Fruit fly (Drosophila melanogaster): Measurements from ENCODE around the gene CG6999.

The CG6999 gene

dm6 chrX:9060078-9060477 lies 28.1 kb upstream of the CG6999 start (continued):
- no peak for TF ChIP-seq CG9797 (GFP tag; optimal IDR thresholded peaks at IDR 0.05)
- no peak for TF ChIP-seq Doc3 (GFP tag; IDR thresholded peaks at IDR 0.05; ENCODE audit: partially characterized antibody)
- no peak for TF ChIP-seq amos (GFP tag; IDR thresholded peaks at IDR 0.05; ENCODE audit: partially characterized antibody)
- peak; percentile 38 for TF ChIP-seq CG1602 (GFP tag; optimal IDR thresholded peaks at IDR 0.05)
- TF ChIP-seq exex (tag; optimal IDR thresholded peaks at IDR 0.05), result no peak
- peak; percentile 60; the same call in 1 of the 2 replicates for TF ChIP-seq Xrp1 (GFP tag; IDR thresholded peaks at IDR 0.05)
- no peak for TF ChIP-seq BEAF-32 (GFP tag; optimal IDR thresholded peaks at IDR 0.05)
- TF ChIP-seq ac (GFP tag; optimal IDR thresholded peaks at IDR 0.05), result no peak
- TF ChIP-seq Pdp1 (GFP tag; optimal IDR thresholded peaks at IDR 0.05), result peak; percentile 41 to 42
- TF ChIP-seq ara (GFP tag; IDR thresholded peaks at IDR 0.05), result peak; percentile 34; the same call in 1 of the 2 replicates
- peak; percentile 66 for TF ChIP-seq CG18619 (GFP tag; optimal IDR thresholded peaks at IDR 0.05)
- TF ChIP-seq eve (GFP tag; optimal IDR thresholded peaks at IDR 0.05), result no peak
- TF ChIP-seq odd (GFP tag; optimal IDR thresholded peaks at IDR 0.05), result peak; percentile 69
- no peak for TF ChIP-seq Ravus (GFP tag; IDR thresholded peaks at IDR 0.05)
- TF ChIP-seq pnt (GFP tag; optimal IDR thresholded peaks at IDR 0.05), result peak; percentile 48
- peak; percentile 53 for TF ChIP-seq CG6254 (GFP tag; optimal IDR thresholded peaks at IDR 0.05)
- no peak for TF ChIP-seq disco-r (GFP tag; optimal IDR thresholded peaks at IDR 0.05)
- peak; percentile 77 to 86 for TF ChIP-seq bsh (GFP tag; optimal IDR thresholded peaks at IDR 0.05)
- TF ChIP-seq sqz (GFP tag; optimal IDR thresholded peaks at IDR 0.05), result peak; percentile 29
- TF ChIP-seq CG14965 (GFP tag; optimal IDR thresholded peaks at IDR 0.05; ENCODE audit: borderline replicate concordance), result no peak
- TF ChIP-seq CG30020 (tag; optimal IDR thresholded peaks at IDR 0.05), result no peak
- no peak for TF ChIP-seq pzg (GFP tag; optimal IDR thresholded peaks at IDR 0.05)
- TF ChIP-seq TFAM (GFP tag; optimal IDR thresholded peaks at IDR 0.05), result no peak
- TF ChIP-seq CHES-1-like (GFP tag; optimal IDR thresholded peaks at IDR 0.05), result peak; percentile 6
- TF ChIP-seq Ets65A (GFP tag), result peak; percentile 87
- peak; percentile 61 for TF ChIP-seq CG6813 (GFP tag; optimal IDR thresholded peaks at IDR 0.05)
- TF ChIP-seq ash1 (GFP tag; optimal IDR thresholded peaks at IDR 0.05), result no peak
- no peak for TF ChIP-seq fu2 (GFP tag; optimal IDR thresholded peaks at IDR 0.05)
- peak; percentile 64 for TF ChIP-seq CG4424 (GFP tag; optimal IDR thresholded peaks at IDR 0.05)
- TF ChIP-seq Kr (GFP tag; optimal IDR thresholded peaks at IDR 0.05), result no peak
- no peak for TF ChIP-seq p53 (GFP tag; optimal IDR thresholded peaks at IDR 0.05)
- TF ChIP-seq Hmr (GFP tag; optimal IDR thresholded peaks at IDR 0.05), result peak; percentile 74
- peak; percentile 66 for TF ChIP-seq CG10267 (tag; optimal IDR thresholded peaks at IDR 0.05)
- peak; percentile 28 for TF ChIP-seq CG31365 (tag; optimal IDR thresholded peaks at IDR 0.05)
- peak; percentile 78 for TF ChIP-seq Meics (GFP tag; optimal IDR thresholded peaks at IDR 0.05)
- TF ChIP-seq MESR4 (GFP tag; optimal IDR thresholded peaks at IDR 0.05), result peak; percentile 16
- peak; percentile 80 for TF ChIP-seq Blimp-1 (GFP tag; optimal IDR thresholded peaks at IDR 0.05)
- no peak for TF ChIP-seq Sry-δ (GFP tag; optimal IDR thresholded peaks at IDR 0.05)
- TF ChIP-seq CG15269 (tag; optimal IDR thresholded peaks at IDR 0.05), result peak; percentile 91
- TF ChIP-seq nerfin-2 (GFP tag; IDR thresholded peaks at IDR 0.05; ENCODE audit: partially characterized antibody), result no peak
- peak; percentile 12 for TF ChIP-seq NC2β (GFP tag; optimal IDR thresholded peaks at IDR 0.05)
- no peak for TF ChIP-seq Hey (tag; optimal IDR thresholded peaks at IDR 0.05)
- peak; percentile 11 for TF ChIP-seq Spps (tag; optimal IDR thresholded peaks at IDR 0.05)
- peak; percentile 75 for TF ChIP-seq CG30403 (GFP tag; optimal IDR thresholded peaks at IDR 0.05)
- TF ChIP-seq CG33213 (GFP tag; optimal IDR thresholded peaks at IDR 0.05), result no peak
- TF ChIP-seq CG4707 (GFP tag; optimal IDR thresholded peaks at IDR 0.05), result peak; percentile 49
- TF ChIP-seq Hsf (GFP tag; optimal IDR thresholded peaks at IDR 0.05), result peak; percentile 55
- no peak for TF ChIP-seq tx (GFP tag; optimal IDR thresholded peaks at IDR 0.05)
- no peak for TF ChIP-seq CG7928 (GFP tag; optimal IDR thresholded peaks at IDR 0.05)
- TF ChIP-seq CG11456 (GFP tag; IDR thresholded peaks at IDR 0.05), result no peak

Measured in whole organism, embryonic.